Worm (Caenorhabditis elegans): ENCODE data around the gene T13H5.8.

T13H5.8 gene

DNA sequence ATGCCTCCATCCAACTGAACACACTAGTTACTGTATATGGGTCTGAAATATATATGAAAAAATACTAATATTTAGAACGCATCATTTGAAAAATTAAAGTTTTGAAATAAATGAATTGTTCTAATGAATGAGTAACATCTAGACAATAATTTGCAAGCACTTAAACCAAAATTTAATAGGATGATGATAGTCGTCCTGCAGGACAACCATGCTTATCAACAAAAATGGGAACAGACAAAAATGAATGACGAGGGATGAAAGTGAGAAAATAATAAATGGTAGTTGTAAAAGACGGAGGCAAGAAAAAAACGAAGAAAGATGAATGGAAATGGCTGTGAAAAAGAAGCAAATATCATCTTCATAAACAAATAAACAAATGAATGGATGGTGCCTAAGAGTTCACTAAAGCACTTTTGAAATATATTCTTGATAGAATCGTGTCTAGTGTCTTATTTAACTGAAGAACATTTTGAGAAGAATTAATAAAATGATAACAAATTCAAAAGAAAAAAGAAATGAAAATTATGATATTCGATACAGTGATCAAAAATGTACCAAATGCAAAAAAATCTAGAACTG lies 13.0 kb downstream of the T13H5.8 start, which contains the start of gene gldi-7:
Gene gldi-7, minus strand, starts transcription at position 42 of the 579 bp plus-strand sequence.
- TF ChIP-seq W03F9.2 (tag; optimal IDR thresholded peaks at IDR 0.05) (no peak), dao-5 (tag; optimal IDR thresholded peaks at IDR 0.05) (no peak), him-1 (tag; optimal IDR thresholded peaks at IDR 0.05) (no peak)

DNA sequence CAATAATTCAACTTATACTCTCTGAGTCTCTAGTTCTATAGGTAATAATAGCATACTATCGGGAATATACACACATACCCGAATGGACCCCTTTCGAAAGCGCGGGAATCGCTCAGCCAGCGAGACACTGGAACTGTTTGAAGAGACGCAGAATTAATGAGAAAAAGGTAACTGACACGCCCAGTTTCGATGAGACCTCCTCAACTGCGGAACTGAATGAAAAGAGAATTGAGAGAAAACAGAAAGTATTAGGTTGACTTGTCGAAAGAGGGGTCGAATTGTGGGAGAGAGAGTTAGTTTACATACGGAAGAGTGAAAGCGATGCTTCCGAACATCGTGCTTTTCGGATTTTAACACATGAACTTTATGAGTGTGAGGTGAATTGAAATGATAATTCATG lies 13.7 kb downstream of the T13H5.8 start:
- TF ChIP-seq dao-5 (tag; optimal IDR thresholded peaks at IDR 0.05) (no peak), W03F9.2 (tag; optimal IDR thresholded peaks at IDR 0.05) (no peak), him-1 (tag; optimal IDR thresholded peaks at IDR 0.05) (no peak)

DNA sequence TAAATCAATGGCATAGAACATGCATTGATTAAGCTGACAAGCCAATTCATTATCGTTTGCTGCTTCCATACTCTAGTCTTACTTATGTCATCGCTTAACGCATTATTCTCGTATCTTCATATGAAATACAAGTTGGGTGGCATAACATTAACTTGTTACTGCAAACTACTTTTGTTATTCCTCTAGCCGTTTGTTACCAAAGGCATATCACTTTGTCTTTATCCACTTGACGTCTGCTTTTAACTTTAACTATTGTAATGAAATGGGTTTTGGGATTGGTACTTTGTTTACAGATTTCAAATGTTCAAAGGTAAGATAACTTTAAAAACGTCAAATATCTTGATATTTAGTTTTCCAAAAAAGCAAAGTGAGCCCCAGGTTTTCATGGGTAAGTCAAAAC lies 17.8 kb downstream of the T13H5.8 start, which contains the start of gene W01C9.2:
Gene W01C9.2, plus strand, starts transcription at position 301 of the 400 bp plus-strand sequence.
- TF ChIP-seq him-1 (tag; optimal IDR thresholded peaks at IDR 0.05): no peak
- no peak for TF ChIP-seq dao-5 (tag; optimal IDR thresholded peaks at IDR 0.05)
- no peak for TF ChIP-seq W03F9.2 (tag; optimal IDR thresholded peaks at IDR 0.05)

DNA sequence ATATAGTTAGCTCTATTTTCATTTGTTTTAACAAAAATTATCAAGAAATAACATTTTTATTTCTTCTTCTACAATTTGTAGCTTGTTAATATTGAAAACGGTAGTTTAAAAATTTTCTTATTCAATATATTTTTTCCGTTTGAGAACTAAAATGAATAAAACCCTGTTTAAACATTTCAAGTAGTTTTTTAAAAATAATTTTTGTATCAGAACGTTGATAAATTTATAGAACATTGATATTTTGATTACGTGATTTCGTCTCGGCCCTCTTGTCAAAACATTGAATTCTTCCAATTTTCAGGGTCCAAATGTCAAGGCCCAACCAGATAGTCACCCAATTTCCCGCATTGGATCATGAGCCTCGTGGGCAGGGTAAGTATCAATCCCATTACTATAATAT lies 22.1 kb downstream of the T13H5.8 start, which contains the start of gene pqn-73:
Gene pqn-73, plus strand, starts transcription at position 301 of the 400 bp plus-strand sequence.
- no peak for TF ChIP-seq dao-5 (tag; optimal IDR thresholded peaks at IDR 0.05)
- TF ChIP-seq him-1 (tag; optimal IDR thresholded peaks at IDR 0.05): no peak
- TF ChIP-seq W03F9.2 (tag; optimal IDR thresholded peaks at IDR 0.05): no peak

DNA sequence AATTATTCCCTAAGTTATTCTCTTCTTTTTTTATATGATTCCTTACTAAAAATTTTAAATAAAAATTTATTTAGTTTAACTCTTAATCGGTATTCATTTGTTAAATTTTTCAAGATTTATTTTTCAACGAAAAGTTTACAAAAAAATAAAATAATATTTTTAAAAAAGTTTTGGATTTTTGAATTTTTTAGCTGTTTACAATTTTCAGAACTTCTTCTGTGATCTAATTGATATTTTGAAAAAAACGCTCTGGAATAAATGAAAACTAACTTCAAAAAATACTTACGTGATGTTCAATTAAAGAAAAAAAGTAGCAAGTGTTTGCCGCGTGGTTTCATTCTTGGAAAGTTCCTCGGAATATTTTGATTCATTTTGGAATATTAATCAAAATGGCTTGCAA lies 27.0 kb downstream of the T13H5.8 start, which contains the start of gene decr-1.2:
Gene decr-1.2, plus strand, starts transcription at position 301 of the 400 bp plus-strand sequence.
- TF ChIP-seq W03F9.2 (tag; optimal IDR thresholded peaks at IDR 0.05): no peak
- TF ChIP-seq dao-5 (tag; optimal IDR thresholded peaks at IDR 0.05): no peak
- TF ChIP-seq him-1 (tag; optimal IDR thresholded peaks at IDR 0.05): no peak

DNA sequence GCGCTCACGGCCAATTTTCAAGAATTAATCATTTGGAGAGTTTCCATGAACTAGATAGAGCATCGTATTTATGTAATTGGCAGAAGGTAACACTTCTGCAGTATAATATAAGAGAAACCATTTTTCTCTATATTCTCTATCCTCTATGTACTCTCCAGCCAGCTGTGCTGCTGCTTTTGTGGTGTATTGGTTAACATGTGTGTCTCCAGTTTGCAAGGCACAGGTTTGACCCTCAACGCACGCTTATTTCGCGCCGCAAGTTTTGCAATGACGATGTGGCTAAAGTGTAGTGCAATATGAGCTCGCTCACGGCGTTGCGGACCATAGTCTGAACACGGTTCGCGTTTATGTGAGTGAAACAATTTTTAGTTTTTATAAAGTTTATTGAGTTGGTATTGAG lies 28.7 kb downstream of the T13H5.8 start:
- TF ChIP-seq W03F9.2 (tag; optimal IDR thresholded peaks at IDR 0.05) (no peak), dao-5 (tag; optimal IDR thresholded peaks at IDR 0.05) (peak; percentile 92), him-1 (tag; optimal IDR thresholded peaks at IDR 0.05) (peak; percentile 76)

DNA sequence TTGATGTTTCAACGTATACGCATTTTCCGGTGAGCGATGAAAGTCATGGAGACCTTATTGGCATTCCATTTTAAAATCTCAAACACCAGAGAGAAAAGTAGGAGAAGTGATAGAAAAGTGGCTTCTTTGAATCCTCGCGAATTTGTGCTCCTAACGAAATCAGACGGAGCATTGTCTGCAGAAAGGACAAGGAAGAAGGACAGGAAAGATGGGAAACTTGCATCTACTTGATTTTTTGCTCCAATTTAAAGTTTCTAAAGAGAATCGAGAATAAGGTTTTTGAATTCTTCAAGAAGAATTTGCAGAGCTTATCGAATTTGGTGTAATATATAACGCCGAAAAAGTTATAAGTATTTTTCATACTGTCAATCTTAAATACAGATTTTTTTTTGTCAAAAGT lies 32.8 kb downstream of the T13H5.8 start:
- TF ChIP-seq dao-5 (tag; optimal IDR thresholded peaks at IDR 0.05) (no peak), him-1 (tag; optimal IDR thresholded peaks at IDR 0.05) (no peak), W03F9.2 (tag; optimal IDR thresholded peaks at IDR 0.05) (no peak)

DNA sequence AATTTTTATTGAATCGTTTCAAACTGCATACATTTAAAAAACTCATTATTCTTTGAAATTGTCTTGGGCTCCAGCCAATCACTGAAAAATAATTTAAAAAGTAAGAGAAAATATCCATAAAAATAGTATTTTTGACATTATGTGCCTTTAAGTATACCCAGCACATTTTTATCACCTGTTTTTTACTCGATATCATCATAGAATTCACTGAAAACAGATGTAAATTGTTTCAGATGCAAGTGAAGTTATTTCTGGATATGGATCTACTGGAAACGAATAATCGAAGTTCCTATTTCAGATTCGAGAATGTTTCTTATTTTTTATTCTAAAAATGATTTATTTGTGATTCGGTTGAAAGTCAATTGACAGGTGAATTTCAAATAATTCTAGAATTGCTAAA lies 36.3 kb downstream of the T13H5.8 start:
- no peak for TF ChIP-seq dao-5 (tag; optimal IDR thresholded peaks at IDR 0.05)
- TF ChIP-seq W03F9.2 (tag; optimal IDR thresholded peaks at IDR 0.05): no peak
- TF ChIP-seq him-1 (tag; optimal IDR thresholded peaks at IDR 0.05): no peak

DNA sequence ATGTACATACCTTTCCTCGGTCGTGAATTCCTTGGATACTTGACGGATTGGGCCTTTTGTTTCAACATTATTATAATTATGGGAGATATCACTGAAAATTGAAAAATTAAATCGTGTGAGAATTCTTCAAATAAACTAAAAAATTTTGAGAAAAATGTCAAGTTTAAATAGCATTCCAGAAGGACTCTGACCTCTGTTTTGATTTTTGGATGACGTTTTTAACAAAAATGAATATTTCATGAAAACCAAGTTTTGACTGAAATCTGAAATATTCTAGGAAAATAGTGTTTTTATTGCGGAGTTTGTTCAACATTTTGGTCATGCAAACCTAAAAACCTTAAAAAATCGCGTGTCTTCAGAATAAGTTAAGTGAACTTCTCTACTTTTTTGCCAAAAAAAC lies 37.9 kb downstream of the T13H5.8 start, which contains the start of gene glb-27:
Gene glb-27, minus strand, starts transcription at position 101 of the 400 bp plus-strand sequence.
- TF ChIP-seq dao-5 (tag; optimal IDR thresholded peaks at IDR 0.05) (no peak), him-1 (tag; optimal IDR thresholded peaks at IDR 0.05) (no peak), W03F9.2 (tag; optimal IDR thresholded peaks at IDR 0.05) (no peak)

DNA sequence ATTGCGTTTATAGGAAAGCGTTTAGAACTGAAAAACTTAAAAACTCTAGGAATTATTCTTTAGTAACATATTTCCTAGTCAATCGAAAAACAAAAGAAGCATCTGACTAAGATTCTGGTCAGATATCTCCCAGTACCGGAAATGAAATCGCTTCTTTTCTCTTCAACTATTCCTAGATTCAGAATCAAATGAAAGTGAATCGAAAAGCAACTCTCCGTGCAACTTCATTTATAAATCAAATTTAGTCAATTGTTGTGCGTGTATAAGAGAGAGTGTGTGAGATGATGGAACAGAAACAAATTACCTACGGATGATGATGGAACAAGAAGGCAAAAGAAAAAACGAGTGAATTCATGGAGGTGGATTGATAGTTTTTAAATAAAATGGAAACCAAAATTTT lies 40.9 kb downstream of the T13H5.8 start:
- no peak for TF ChIP-seq W03F9.2 (tag; optimal IDR thresholded peaks at IDR 0.05)
- no peak for TF ChIP-seq him-1 (tag; optimal IDR thresholded peaks at IDR 0.05)
- TF ChIP-seq dao-5 (tag; optimal IDR thresholded peaks at IDR 0.05): no peak

DNA sequence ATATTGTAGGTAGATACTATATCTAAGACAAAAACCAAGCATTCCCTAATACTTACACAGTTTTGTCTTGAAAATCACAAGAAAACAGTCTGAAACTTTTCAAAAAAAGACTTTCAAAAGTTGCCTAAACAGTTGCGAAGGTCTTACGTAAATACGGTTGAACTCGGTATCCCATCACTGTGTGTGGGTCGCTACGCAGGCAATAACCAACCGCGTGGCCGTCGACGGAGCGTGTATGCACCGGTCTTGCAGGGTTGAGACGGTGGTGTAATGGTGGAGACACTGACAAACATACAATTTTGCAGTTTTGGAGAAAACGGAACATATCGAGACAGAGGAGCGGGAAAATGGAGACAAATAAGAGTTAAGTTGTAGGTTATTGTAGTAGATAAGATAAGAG lies 42.9 kb downstream of the T13H5.8 start, which contains the start of gene iff-2:
Gene iff-2, minus strand, starts transcription at position 141 of the 400 bp plus-strand sequence.
- TF ChIP-seq W03F9.2 (tag; optimal IDR thresholded peaks at IDR 0.05) (peak; percentile 97), dao-5 (tag; optimal IDR thresholded peaks at IDR 0.05) (peak; percentile 77), him-1 (tag; optimal IDR thresholded peaks at IDR 0.05) (peak; percentile 97)

DNA sequence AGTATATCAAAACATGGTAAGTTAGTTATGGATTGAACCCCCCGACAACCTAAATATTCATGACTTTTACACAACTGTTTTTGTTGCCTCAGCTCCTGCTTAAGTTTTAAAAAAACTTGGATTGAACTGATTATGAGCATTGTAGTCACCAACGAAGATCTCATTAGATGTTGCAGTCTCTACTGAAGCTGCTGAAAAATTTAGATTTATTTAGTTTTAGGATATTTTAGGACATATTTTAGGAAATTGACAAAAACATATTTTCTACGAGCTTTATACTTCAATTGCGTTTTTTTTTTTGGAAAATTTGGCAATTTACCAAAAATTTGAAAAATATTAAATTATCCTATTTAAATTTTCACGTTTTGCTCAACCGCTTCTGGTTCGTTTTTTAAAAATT lies 43.7 kb downstream of the T13H5.8 start, which contains the start of gene F54C9.14:
Gene F54C9.14, plus strand, starts transcription at position 301 of the 400 bp plus-strand sequence.
- TF ChIP-seq him-1 (tag; optimal IDR thresholded peaks at IDR 0.05) (no peak), W03F9.2 (tag; optimal IDR thresholded peaks at IDR 0.05) (no peak), dao-5 (tag; optimal IDR thresholded peaks at IDR 0.05) (no peak)

DNA sequence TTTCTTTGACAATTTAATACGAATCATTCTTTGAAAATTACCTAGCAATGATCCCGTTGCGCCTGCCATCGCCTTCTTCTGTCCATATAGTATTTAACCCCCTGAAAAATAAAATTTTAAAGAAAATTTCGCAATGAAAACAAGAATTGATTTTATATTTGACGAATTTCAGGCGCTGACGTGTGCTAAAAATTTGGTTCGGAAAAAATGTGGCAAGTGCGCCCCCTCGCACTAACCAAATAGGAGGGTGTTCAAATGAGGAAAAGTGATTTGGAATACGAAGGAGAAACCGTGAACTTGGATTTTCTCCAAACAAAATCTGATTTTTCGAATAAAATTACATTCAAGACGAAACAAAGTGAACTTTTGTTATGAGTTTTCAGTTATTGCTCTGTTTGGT lies 47.7 kb downstream of the T13H5.8 start, which contains the start of gene stc-1:
Gene stc-1, minus strand, starts transcription at position 101 of the 400 bp plus-strand sequence.
- no peak for TF ChIP-seq dao-5 (tag; optimal IDR thresholded peaks at IDR 0.05)
- TF ChIP-seq W03F9.2 (tag; optimal IDR thresholded peaks at IDR 0.05): no peak
- TF ChIP-seq him-1 (tag; optimal IDR thresholded peaks at IDR 0.05): no peak

DNA sequence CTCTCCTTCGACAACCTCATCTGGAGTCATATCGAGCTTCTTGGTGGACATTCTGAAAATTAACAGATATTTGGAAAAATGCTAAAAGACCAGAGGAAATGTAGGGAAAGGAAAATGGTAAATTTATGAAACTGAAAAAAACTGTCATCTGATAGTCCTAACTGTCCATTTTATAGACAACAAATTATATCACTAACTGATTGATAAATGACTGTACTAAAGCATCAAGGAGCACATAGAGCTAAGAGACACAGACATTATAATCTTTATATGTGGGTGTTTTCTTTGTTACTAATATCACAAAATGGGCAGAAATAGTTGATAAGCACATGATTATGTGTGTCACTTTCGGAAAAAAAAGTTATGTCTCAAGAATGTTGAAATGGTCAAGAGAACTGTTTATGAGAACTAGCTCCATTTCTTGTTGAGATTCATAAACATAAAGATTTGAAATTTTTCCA lies 48.5 kb downstream of the T13H5.8 start, which contains the start of gene F54C9.3:
Gene F54C9.3, minus strand, starts transcription at position 51 of the 461 bp plus-strand sequence.
- TF ChIP-seq him-1 (tag; optimal IDR thresholded peaks at IDR 0.05) (no peak), W03F9.2 (tag; optimal IDR thresholded peaks at IDR 0.05) (no peak), dao-5 (tag; optimal IDR thresholded peaks at IDR 0.05) (no peak)

All from whole organism, L4/young adult.